Fruit fly (Drosophila melanogaster) whole organism, embryonic: ENCODE data around the gene Sytbeta.

ENCODE experiments used
- Adf1 ChIP-seq: fragments of 200-800 bp; sonication (Bioruptor generic); IDR thresholded peaks from 2 replicates; pipeline ENCODE4 v1.3.6; 2022; ENCODE audit warnings: missing biosample characterization, missing genetic modification characterization
- BtbVII ChIP-seq: fragments of 200-800 bp; sonication (Bioruptor generic); optimal IDR thresholded peaks from 3 replicates; lab custom pipeline; 2017; ENCODE audit warnings: missing biosample characterization, mild to moderate bottlenecking, missing genetic modification characterization
- CG12071 ChIP-seq: fragments of 200-800 bp; sonication (Bioruptor generic); optimal IDR thresholded peaks from 3 replicates; lab custom pipeline; 2018; ENCODE audit warnings: missing biosample characterization, mild to moderate bottlenecking, missing genetic modification characterization
- CG12236 ChIP-seq: fragments of 200-800 bp; sonication (Bioruptor generic); optimal IDR thresholded peaks from 2 replicates; lab custom pipeline; 2016; ENCODE audit warnings: missing biosample characterization, missing genetic modification characterization
- CG1603 ChIP-seq: fragments of 200-800 bp; sonication (Bioruptor generic); optimal IDR thresholded peaks from 2 replicates; lab custom pipeline; 2019; ENCODE audit warnings: missing biosample characterization, mild to moderate bottlenecking, missing genetic modification characterization, moderate library complexity
- CG17359 ChIP-seq: fragments of 200-800 bp; sonication (Bioruptor generic); optimal IDR thresholded peaks from 3 replicates; lab custom pipeline; 2018; ENCODE audit warnings: missing biosample characterization, mild to moderate bottlenecking, missing genetic modification characterization, moderate library complexity
- CG1792 ChIP-seq: fragments of 200-800 bp; sonication (Bioruptor generic); optimal IDR thresholded peaks from 2 replicates; lab custom pipeline; 2016; ENCODE audit warnings: missing biosample characterization, missing genetic modification characterization
- CG18011 ChIP-seq: fragments of 200-800 bp; sonication (Bioruptor generic); optimal IDR thresholded peaks from 2 replicates; lab custom pipeline; 2017; ENCODE audit warnings: missing biosample characterization, missing genetic modification characterization, mild to moderate bottlenecking, moderate library complexity, missing genotype
- CG2712 ChIP-seq: fragments of 200-800 bp; optimal IDR thresholded peaks from 3 replicates; lab custom pipeline; 2019; ENCODE audit warnings: missing biosample characterization, mild to moderate bottlenecking, missing genetic modification characterization, moderate library complexity
- CG30020 ChIP-seq: fragments of 200-800 bp; optimal IDR thresholded peaks from 2 replicates; lab custom pipeline; 2019; ENCODE audit warnings: missing biosample characterization, mild to moderate bottlenecking, missing genetic modification characterization, moderate library complexity
- CG3726 ChIP-seq: fragments of 200-800 bp; sonication (Bioruptor generic); IDR thresholded peaks from 3 replicates; pipeline ENCODE4, ENCODE4 v1.3.6; 2022; ENCODE audit warnings: missing biosample characterization, missing genetic modification characterization
- CG42726 ChIP-seq: fragments of 200-800 bp; sonication (Bioruptor generic); IDR thresholded peaks from 2 replicates; pipeline ENCODE4 v1.3.6; 2022; ENCODE audit warnings: missing biosample characterization, missing genetic modification characterization; ENCODE audit not compliant: partially characterized antibody
- CG4360 ChIP-seq: fragments of 200-800 bp; sonication (Bioruptor generic); IDR thresholded peaks from 2 replicates; pipeline ENCODE4 v1.3.6; 2022; ENCODE audit warnings: missing biosample characterization, missing genetic modification characterization
- CG6654 ChIP-seq: fragments of 200-800 bp; sonication (Bioruptor generic); optimal IDR thresholded peaks from 2 replicates; lab custom pipeline; 2017; ENCODE audit warnings: missing biosample characterization, mild to moderate bottlenecking, missing genetic modification characterization
- CG6854 ChIP-seq: fragments of 200-800 bp; sonication (Bioruptor generic); optimal IDR thresholded peaks from 3 replicates; lab custom pipeline; 2017; ENCODE audit warnings: missing biosample characterization, mild to moderate bottlenecking, missing genetic modification characterization
- CG8281 ChIP-seq: fragments of 200-800 bp; sonication (Bioruptor generic); optimal IDR thresholded peaks from 2 replicates; lab custom pipeline; 2018; ENCODE audit warnings: missing biosample characterization, mild to moderate bottlenecking, missing genetic modification characterization, moderate library complexity
- CG8944 ChIP-seq: fragments of 200-800 bp; sonication (Bioruptor generic); optimal IDR thresholded peaks from 3 replicates; lab custom pipeline; 2016; ENCODE audit warnings: missing biosample characterization, missing genetic modification characterization
- CTCF ChIP-seq: fragments of 200-800 bp; sonication (Bioruptor generic); optimal IDR thresholded peaks from 2 replicates; lab custom pipeline; 2017; ENCODE audit warnings: missing biosample characterization, mild to moderate bottlenecking, missing genetic modification characterization, moderate library complexity
- Dad ChIP-seq: fragments of 200-800 bp; sonication (Bioruptor generic); optimal IDR thresholded peaks from 3 replicates; lab custom pipeline; 2016; ENCODE audit warnings: missing biosample characterization, missing genetic modification characterization
- Deaf1 ChIP-seq: fragments of 200-800 bp; optimal IDR thresholded peaks from 3 replicates; lab custom pipeline; 2019; ENCODE audit warnings: missing biosample characterization, mild to moderate bottlenecking, missing genetic modification characterization, moderate library complexity
- Dip3 ChIP-seq: fragments of 200-800 bp; sonication (Bioruptor generic); optimal IDR thresholded peaks from 3 replicates; lab custom pipeline; 2016; ENCODE audit warnings: missing biosample characterization, missing genetic modification characterization
- Drgx ChIP-seq: fragments of 200-800 bp; sonication (Bioruptor generic); IDR thresholded peaks from 2 replicates; pipeline ENCODE4 v1.3.6; 2022; ENCODE audit warnings: missing biosample characterization, missing genetic modification characterization
- Fer3 ChIP-seq: fragments of 200-800 bp; sonication (Bioruptor generic); optimal IDR thresholded peaks from 2 replicates; lab custom pipeline; 2018; ENCODE audit warnings: missing biosample characterization, mild to moderate bottlenecking, missing genetic modification characterization, moderate library complexity
- HLH3B ChIP-seq: fragments of 200-800 bp; sonication (Bioruptor generic); IDR thresholded peaks from 2 replicates; pipeline ENCODE4 v1.3.6; 2022; ENCODE audit warnings: missing biosample characterization, missing genetic modification characterization
- HLH54F ChIP-seq: fragments of 200-800 bp; sonication (Bioruptor generic); optimal IDR thresholded peaks from 3 replicates; lab custom pipeline; 2016; ENCODE audit warnings: missing biosample characterization, missing genetic modification characterization
- MBD-R2 ChIP-seq: fragments of 200-800 bp; sonication (Bioruptor generic); IDR thresholded peaks from 2 replicates; pipeline ENCODE4 v1.3.6; 2022; ENCODE audit warnings: missing biosample characterization, missing genetic modification characterization
- NC2β ChIP-seq: fragments of 200-800 bp; sonication (Bioruptor generic); optimal IDR thresholded peaks from 2 replicates; lab custom pipeline; 2016; ENCODE audit warnings: missing biosample characterization, missing genetic modification characterization
- NFAT ChIP-seq: fragments of 200-800 bp; sonication (Bioruptor generic); IDR thresholded peaks from 2 replicates; pipeline ENCODE4 v1.3.6; 2022; ENCODE audit warnings: missing biosample characterization, missing genetic modification characterization
- Optix ChIP-seq: fragments of 200-800 bp; sonication (Bioruptor generic); IDR thresholded peaks from 3 replicates; pipeline ENCODE4 v1.3.6; 2022; ENCODE audit warnings: missing biosample characterization, missing genetic modification characterization
- Vsx1 ChIP-seq: fragments of 200-800 bp; sonication (Bioruptor generic); optimal IDR thresholded peaks from 2 replicates; lab custom pipeline; 2017; ENCODE audit warnings: missing biosample characterization, mild to moderate bottlenecking, missing genetic modification characterization, missing genetic modification reagents
- Xrp1 ChIP-seq: fragments of 200-800 bp; sonication (Bioruptor generic); IDR thresholded peaks from 2 replicates; pipeline ENCODE4 v1.3.6; 2022; ENCODE audit warnings: missing biosample characterization, missing genetic modification characterization
- ab ChIP-seq: fragments of 200-800 bp; sonication (Bioruptor generic); optimal IDR thresholded peaks from 2 replicates; lab custom pipeline; 2016; ENCODE audit warnings: missing biosample characterization, missing genetic modification characterization
- ash1 ChIP-seq: fragments of 200-800 bp; sonication (Bioruptor generic); optimal IDR thresholded peaks from 2 replicates; lab custom pipeline; 2018; ENCODE audit warnings: missing biosample characterization, mild to moderate bottlenecking, missing genetic modification characterization
- bbx ChIP-seq: fragments of 200-800 bp; sonication (Bioruptor generic); IDR thresholded peaks from 2 replicates; pipeline ENCODE4 v1.3.6; 2022; ENCODE audit warnings: missing biosample characterization, missing genetic modification characterization; ENCODE audit not compliant: partially characterized antibody
- caup ChIP-seq: fragments of 200-800 bp; sonication (Bioruptor generic); optimal IDR thresholded peaks from 3 replicates; lab custom pipeline; 2017; ENCODE audit warnings: missing biosample characterization, mild to moderate bottlenecking, missing genetic modification characterization, moderate library complexity; ENCODE audit not compliant: severe bottlenecking
- chif ChIP-seq, 2 experiments: fragments of 200-800 bp; sonication (Bioruptor generic); optimal IDR thresholded peaks; 3 replicates each; lab custom pipeline; 2016; ENCODE audit warnings: missing biosample characterization in 2 of 2, missing genetic modification characterization in 2 of 2
- da ChIP-seq: fragments of 200-800 bp; sonication (Bioruptor generic); optimal IDR thresholded peaks from 2 replicates; lab custom pipeline; 2016; ENCODE audit warnings: missing biosample characterization, missing genetic modification characterization
- fd102C ChIP-seq: fragments of 200-800 bp; sonication (Bioruptor generic); optimal IDR thresholded peaks from 2 replicates; lab custom pipeline; 2018; ENCODE audit warnings: missing biosample characterization, mild to moderate bottlenecking, missing genetic modification characterization, moderate library complexity
- gt ChIP-seq: fragments of 200-800 bp; sonication (Bioruptor generic); IDR thresholded peaks from 2 replicates; pipeline ENCODE4 v1.3.6; 2022; ENCODE audit warnings: missing biosample characterization, missing genetic modification characterization
- hkb ChIP-seq, 2 experiments: fragments of 200-800 bp in 1 of 2; fragments of >200 bp in 1 of 2; sonication (Bioruptor generic) in 1 of 2; IDR thresholded peaks in 1 of 2; optimal IDR thresholded peaks in 1 of 2; 2 replicates each; pipeline versions ENCODE4 v1.3.6 to Lab custom; 2017 to 2022; ENCODE audit warnings: missing biosample characterization in 1 of 2, missing genetic modification characterization in 1 of 2
- klu ChIP-seq: fragments of 200-800 bp; sonication (Bioruptor generic); IDR thresholded peaks from 2 replicates; pipeline ENCODE4 v1.3.6; 2022; ENCODE audit warnings: missing biosample characterization, missing genetic modification characterization
- nmo ChIP-seq: fragments of 200-800 bp; sonication (Bioruptor generic); optimal IDR thresholded peaks from 2 replicates; lab custom pipeline; 2018; ENCODE audit warnings: missing biosample characterization, mild to moderate bottlenecking, missing genetic modification characterization, moderate library complexity
- nom ChIP-seq: fragments of 200-800 bp; sonication (Bioruptor generic); optimal IDR thresholded peaks from 2 replicates; lab custom pipeline; 2017; ENCODE audit warnings: missing biosample characterization, missing genetic modification characterization, mild to moderate bottlenecking, moderate library complexity, missing genetic modification reagents
- onecut ChIP-seq: fragments of 200-800 bp; sonication (Bioruptor generic); IDR thresholded peaks from 2 replicates; pipeline ENCODE4 v1.3.6; 2022; ENCODE audit warnings: missing biosample characterization, missing genetic modification characterization
- pho ChIP-seq: fragments of 200-800 bp; sonication (Bioruptor generic); optimal IDR thresholded peaks from 2 replicates; lab custom pipeline; 2016; ENCODE audit warnings: missing biosample characterization, missing genetic modification characterization
- sima ChIP-seq: fragments of 200-800 bp; sonication (Bioruptor generic); optimal IDR thresholded peaks from 2 replicates; lab custom pipeline; 2016; ENCODE audit warnings: missing biosample characterization, missing genetic modification characterization
- sob ChIP-seq: fragments of 200-800 bp; sonication (Bioruptor generic); IDR thresholded peaks from 2 replicates; pipeline ENCODE4 v1.3.6; 2022; ENCODE audit warnings: missing biosample characterization, missing genetic modification characterization
- vvl ChIP-seq: fragments of 200-800 bp; sonication (Bioruptor generic); IDR thresholded peaks from 2 replicates; pipeline ENCODE4 v1.3.6; 2022; ENCODE audit warnings: missing biosample characterization, missing genetic modification characterization

The Sytbeta gene

DNA sequence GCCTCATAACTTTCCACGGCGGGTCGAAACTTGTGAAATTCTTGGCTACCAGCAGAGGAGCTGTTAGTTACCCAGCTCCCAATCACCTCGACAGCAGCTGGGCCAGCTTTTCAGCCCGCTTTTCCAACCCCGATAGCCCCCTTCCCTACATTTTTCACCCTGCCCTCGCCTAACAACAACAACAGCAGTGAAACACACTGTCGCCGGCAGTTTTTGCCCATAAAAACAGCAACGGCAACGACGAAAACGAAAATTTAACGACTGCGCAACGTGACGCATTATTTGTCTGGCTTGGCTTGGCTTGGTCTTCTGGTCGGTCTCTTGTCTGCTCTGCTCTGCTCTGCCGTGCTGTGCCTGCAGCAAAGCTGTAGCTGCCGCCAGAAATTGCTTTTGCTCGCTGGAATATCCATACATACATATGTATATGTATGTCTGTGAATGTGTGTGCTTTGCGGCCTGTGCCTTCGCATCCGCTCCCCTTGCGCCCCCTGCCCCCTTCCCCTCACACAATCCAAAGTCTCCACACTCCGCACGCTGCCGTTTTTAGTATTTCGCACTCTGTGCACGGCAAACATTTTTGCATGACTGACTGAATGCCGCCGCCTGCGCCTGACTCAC, 42.5 kb upstream of the Sytbeta start (continued):
- no peak for TF ChIP-seq HLH3B (GFP tag; lab: Robert Waterston, UW)
- no peak for TF ChIP-seq CG17359 (tag; lab: Kevin White, UChicago)
- no peak for TF ChIP-seq CG30020 (tag; lab: Kevin White, UChicago)
- TF ChIP-seq CG1603 (tag; lab: Kevin White, UChicago): no peak
- TF ChIP-seq Optix (GFP tag; lab: Robert Waterston, UW): no peak
- no peak for TF ChIP-seq CTCF (GFP tag; lab: Kevin White, UChicago)
- TF ChIP-seq sima (GFP tag; lab: Kevin White, UChicago): no peak
- no peak for TF ChIP-seq klu (GFP tag; lab: Robert Waterston, UW)
- TF ChIP-seq CG4360 (GFP tag; lab: Robert Waterston, UW): peak; percentile 84
- TF ChIP-seq fd102C (GFP tag; lab: Kevin White, UChicago): no peak
- no peak for TF ChIP-seq MBD-R2
- no peak for TF ChIP-seq da (GFP tag; lab: Kevin White, UChicago)
- TF ChIP-seq, all 482 proteins: peak for 18

DNA sequence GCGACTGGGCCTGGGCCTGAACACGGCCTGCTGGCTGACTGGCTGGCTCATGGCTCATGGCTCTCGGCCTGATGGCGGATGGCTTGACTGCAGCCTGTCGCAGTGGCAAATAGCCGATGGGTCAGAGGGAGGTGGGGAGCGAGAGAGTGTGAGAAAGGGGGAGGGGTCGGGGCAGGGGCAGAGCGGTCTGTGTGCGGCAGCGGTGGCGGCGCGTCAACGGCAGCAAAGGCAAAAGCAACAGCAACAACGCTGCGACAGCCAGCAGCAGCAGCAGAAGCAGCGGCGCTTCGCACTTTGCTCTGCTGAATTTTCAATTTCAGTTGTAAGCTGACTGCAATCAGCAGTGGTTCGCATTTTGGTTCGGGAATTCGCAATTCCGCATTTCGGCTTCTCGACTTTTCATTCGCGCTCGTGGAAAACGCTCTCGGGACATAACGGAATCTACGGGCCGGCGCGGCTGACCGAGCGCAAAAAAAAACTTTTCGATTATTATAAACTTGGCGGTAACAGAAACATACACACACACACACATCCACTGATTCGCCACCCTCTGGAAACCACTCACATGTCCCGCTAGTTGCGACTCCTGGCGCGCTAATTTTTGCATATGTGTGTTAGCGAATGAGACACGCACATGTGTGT, 40.9 kb upstream of the Sytbeta start, which contains the start of gene CG45071:
TSS of gene CG45071 (plus strand) at position 317 of the 642 bp plus-strand sequence.
- TF ChIP-seq bbx (GFP tag; lab: Robert Waterston, UW) (peak; percentile 11; the same call in 1 of the 2 replicates), chif (GFP tag; optimal IDR thresholded peaks at IDR 0.05; lab: Kevin White, UChicago) (no peak), ab (GFP tag; lab: Kevin White, UChicago) (no peak), caup (GFP tag; lab: Kevin White, UChicago) (no peak), HLH54F (GFP tag; lab: Kevin White, UChicago) (no peak), Fer3 (tag; lab: Kevin White, UChicago) (no peak), CG6654 (GFP tag; lab: Kevin White, UChicago) (no peak), Drgx (GFP tag; lab: Robert Waterston, UW) (peak; percentile 25; the same call in 1 of the 2 replicates), nom (GFP tag; lab: Kevin White, UChicago) (peak; percentile 47), CG12071 (GFP tag; lab: Kevin White, UChicago) (no peak), CG3726 (GFP tag; lab: Robert Waterston, UW) (0 out of 3 replicates have a peak, but pooled peaks have one; percentile 51), CG18011 (no peak), NC2β (GFP tag; lab: Kevin White, UChicago) (no peak), Adf1 (GFP tag; lab: Robert Waterston, UW) (peak; percentile 48), vvl (GFP tag; lab: Robert Waterston, UW) (no peak), onecut (GFP tag; lab: Robert Waterston, UW) (peak; percentile 79), CG2712 (tag; lab: Kevin White, UChicago) (no peak), BtbVII (no peak), NFAT (GFP tag; lab: Robert Waterston, UW) (no peak), CG30020 (tag; lab: Kevin White, UChicago) (no peak), Dad (GFP tag; lab: Kevin White, UChicago) (no peak), Deaf1 (tag; lab: Kevin White, UChicago) (peak; percentile 26), CG8944 (GFP tag; lab: Kevin White, UChicago) (no peak), CG8281 (tag; lab: Kevin White, UChicago) (no peak), ash1 (GFP tag; lab: Kevin White, UChicago) (no peak), CG6854 (GFP tag; lab: Kevin White, UChicago) (peak; percentile 59), nmo (GFP tag; lab: Kevin White, UChicago) (no peak), gt (GFP tag; lab: Robert Waterston, UW) (no peak), Xrp1 (GFP tag; lab: Robert Waterston, UW) (no peak), CG12236 (GFP tag; lab: Kevin White, UChicago) (no peak), Vsx1 (no peak), Dip3 (GFP tag; lab: Kevin White, UChicago) (no peak), CG1792 (GFP tag; lab: Kevin White, UChicago) (no peak), pho (GFP tag; lab: Kevin White, UChicago) (no peak), CG42726 (no peak), hkb (optimal IDR thresholded peaks at IDR 0.05; lab: Kevin White, UChicago) (no peak), hkb (GFP tag; IDR thresholded peaks at IDR 0.05; lab: Robert Waterston, UW) (no peak), sob (GFP tag; lab: Robert Waterston, UW) (no peak)
